Fruit fly (Drosophila melanogaster): ENCODE results near the gene CG3386.

The CG3386 gene

dm6 chr3L:682420-682882, at the start of gene CG3386:
Gene CG3386, minus strand, starts transcription at chr3L:682470.
- TF ChIP-seq Xrp1 (GFP tag; IDR thresholded peaks at IDR 0.05), result 0 out of 2 replicates have a peak, but pooled peaks have one; percentile 11
- peak; percentile 36 for TF ChIP-seq CG17385 (GFP tag; optimal IDR thresholded peaks at IDR 0.05)
- TF ChIP-seq aop (GFP tag; IDR thresholded peaks at IDR 0.05), result peak; percentile 14; the same call in 1 of the 2 replicates
- peak; percentile 15 for TF ChIP-seq mam (GFP tag; optimal IDR thresholded peaks at IDR 0.05)
- no peak for TF ChIP-seq oc (tag; optimal IDR thresholded peaks at IDR 0.05)
- TF ChIP-seq ERR (GFP tag; optimal IDR thresholded peaks at IDR 0.05), result peak; percentile 18
- TF ChIP-seq Ets65A (GFP tag), result peak; percentile 62
- no peak for TF ChIP-seq hb (GFP tag; IDR thresholded peaks at IDR 0.05; ENCODE audit: partially characterized antibody)
- TF ChIP-seq slp2 (GFP tag; optimal IDR thresholded peaks at IDR 0.05), result no peak
- TF ChIP-seq Trl (optimal IDR thresholded peaks at IDR 0.05), result peak; percentile 65 to 75
- no peak for TF ChIP-seq Trl (GFP tag; optimal IDR thresholded peaks at IDR 0.05)
- TF ChIP-seq lbe (GFP tag; optimal IDR thresholded peaks at IDR 0.05), result no peak
- peak; percentile 95 for TF ChIP-seq CG3163 (GFP tag; optimal IDR thresholded peaks at IDR 0.05)
- TF ChIP-seq nom (GFP tag; optimal IDR thresholded peaks at IDR 0.05), result peak; percentile 9
- no peak for TF ChIP-seq CG13123 (GFP tag; optimal IDR thresholded peaks at IDR 0.05)
- TF ChIP-seq Hr78 (GFP tag; optimal IDR thresholded peaks at IDR 0.05), result peak in 1 of 2 experiments; percentile 99
- peak in 1 of 2 experiments; percentile 58 for TF ChIP-seq Pdp1 (GFP tag; optimal IDR thresholded peaks at IDR 0.05)
- TF ChIP-seq Drgx (GFP tag; IDR thresholded peaks at IDR 0.05), result 0 out of 2 replicates have a peak, but pooled peaks have one; percentile 19
- TF ChIP-seq E2f2 (GFP tag; IDR thresholded peaks at IDR 0.05), result 0 out of 2 replicates have a peak, but pooled peaks have one; percentile 5
- peak; percentile 75 for TF ChIP-seq ewg (GFP tag; optimal IDR thresholded peaks at IDR 0.05)
- no peak for TF ChIP-seq sima (GFP tag; optimal IDR thresholded peaks at IDR 0.05)
- TF ChIP-seq CG17912 (GFP tag; optimal IDR thresholded peaks at IDR 0.05), result no peak
- TF ChIP-seq sens (GFP tag), result peak; percentile 46
- TF ChIP-seq CG11696 (GFP tag; IDR thresholded peaks at IDR 0.05), result peak; percentile 91
- TF ChIP-seq chif (GFP tag; optimal IDR thresholded peaks at IDR 0.05), result no peak
- TF ChIP-seq gro (GFP tag; optimal IDR thresholded peaks at IDR 0.05), result peak; percentile 7
- TF ChIP-seq CG6689 (GFP tag; IDR thresholded peaks at IDR 0.05), result 0 out of 2 replicates have a peak, but pooled peaks have one; percentile 5
- TF ChIP-seq Med (GFP tag), result peak; percentile 46
- TF ChIP-seq cg (GFP tag; optimal IDR thresholded peaks at IDR 0.05), result peak; percentile 67
- peak; percentile 34 for TF ChIP-seq zen (tag; optimal IDR thresholded peaks at IDR 0.05)
- TF ChIP-seq gfzf (GFP tag; optimal IDR thresholded peaks at IDR 0.05), result peak; percentile 51
- peak; percentile 38 for TF ChIP-seq sqz (GFP tag; optimal IDR thresholded peaks at IDR 0.05)

- TF ChIP-seq sens-2 (GFP tag; IDR thresholded peaks at IDR 0.05), result no peak
- TF ChIP-seq CG43689 (GFP tag; IDR thresholded peaks at IDR 0.05), result no peak
- no peak for TF ChIP-seq CG3281 (GFP tag; optimal IDR thresholded peaks at IDR 0.05)
- TF ChIP-seq mirr (GFP tag; optimal IDR thresholded peaks at IDR 0.05), result no peak
- TF ChIP-seq CG3847 (GFP tag; IDR thresholded peaks at IDR 0.05), result no peak
- TF ChIP-seq Usf (GFP tag; optimal IDR thresholded peaks at IDR 0.05), result no peak
- TF ChIP-seq CG15269 (tag; optimal IDR thresholded peaks at IDR 0.05), result no peak
These were observed 49.2 kb upstream of the CG3386 start for dm6 chr3L:731469-731868.

- TF ChIP-seq hkb (optimal IDR thresholded peaks at IDR 0.05) (peak; percentile 8), hkb (GFP tag; IDR thresholded peaks at IDR 0.05) (no peak), pho (GFP tag; optimal IDR thresholded peaks at IDR 0.05) (no peak)
These were observed 47.1 kb upstream of the CG3386 start for dm6 chr3L:729345-729744.
